Worm (Caenorhabditis elegans) whole organism, midembryonic: ENCODE measurements around the gene gldi-9.
A peak's percentile ranks its signal among the peaks of the same experiment; 100 is the strongest.

Source experiments
- T22C8.4 ChIP-seq: fragments of 200-800 bp; sonication (Bioruptor generic); IDR thresholded peaks from 2 replicates; pipeline ENCODE4 v1.3.6; 2022; ENCODE audit warnings: missing genetic modification characterization, missing compliant biosample characterization
- cog-1 ChIP-seq: sonication (generic microtip); optimal IDR thresholded peaks from 2 replicates; lab custom pipeline; 2016; ENCODE audit warnings: missing genetic modification characterization, missing compliant biosample characterization
- flt-1 ChIP-seq: fragments of 200-800 bp; sonication (Bioruptor generic); IDR thresholded peaks from 2 replicates; pipeline ENCODE4 v1.3.6; 2022; ENCODE audit warnings: missing genetic modification characterization, missing compliant biosample characterization
- klf-2 ChIP-seq: fragments of 200-800 bp; sonication (Bioruptor generic); conservative IDR thresholded peaks from 2 replicates; pipeline ENCODE4 v1.3.6; 2022; ENCODE audit warnings: missing genetic modification reagents, missing genetic modification characterization, missing compliant biosample characterization
- med-1 ChIP-seq: sonication (generic microtip); optimal IDR thresholded peaks from 2 replicates; lab custom pipeline; 2017; ENCODE audit warnings: missing genetic modification characterization, mild to moderate bottlenecking, missing compliant biosample characterization, antibody characterized with exemption, missing genetic modification reagents; ENCODE audit not compliant: insufficient read depth
- ref-1 ChIP-seq: fragments of 200-800 bp; sonication (Bioruptor generic); conservative IDR thresholded peaks from 2 replicates; pipeline ENCODE4 v1.3.6; 2022; ENCODE audit warnings: missing genetic modification reagents, missing genetic modification characterization, missing compliant biosample characterization
- tab-1 ChIP-seq: fragments of 200-800 bp; sonication (Bioruptor generic); IDR thresholded peaks from 2 replicates; pipeline ENCODE4 v1.3.6; 2022; ENCODE audit warnings: missing genetic modification characterization, missing compliant biosample characterization
- ztf-23 ChIP-seq: fragments of 200-800 bp; sonication (Bioruptor generic); IDR thresholded peaks from 2 replicates; pipeline ENCODE4 v1.3.6; 2022; ENCODE audit warnings: missing genetic modification reagents, missing genetic modification characterization, missing compliant biosample characterization
- ztf-29 ChIP-seq: fragments of 200-800 bp; sonication (Bioruptor generic); IDR thresholded peaks from 2 replicates; pipeline ENCODE4 v1.3.6; 2022; ENCODE audit warnings: missing genetic modification reagents, missing genetic modification characterization, missing compliant biosample characterization

The gldi-9 gene

ce11 chrIII:2756260-2756659 is at the start of gene gldi-9:
gldi-9 (minus strand) TSS chrIII:2756360.
- TF ChIP-seq flt-1 (GFP tag; lab: Robert Waterston, UW) (0 out of 2 replicates have a peak, but pooled peaks have one; percentile 35), ztf-29 (GFP tag; lab: Robert Waterston, UW) (no peak), klf-2 (GFP tag; lab: Robert Waterston, UW) (no peak), tab-1 (GFP tag; lab: Robert Waterston, UW) (no peak)

DNA sequence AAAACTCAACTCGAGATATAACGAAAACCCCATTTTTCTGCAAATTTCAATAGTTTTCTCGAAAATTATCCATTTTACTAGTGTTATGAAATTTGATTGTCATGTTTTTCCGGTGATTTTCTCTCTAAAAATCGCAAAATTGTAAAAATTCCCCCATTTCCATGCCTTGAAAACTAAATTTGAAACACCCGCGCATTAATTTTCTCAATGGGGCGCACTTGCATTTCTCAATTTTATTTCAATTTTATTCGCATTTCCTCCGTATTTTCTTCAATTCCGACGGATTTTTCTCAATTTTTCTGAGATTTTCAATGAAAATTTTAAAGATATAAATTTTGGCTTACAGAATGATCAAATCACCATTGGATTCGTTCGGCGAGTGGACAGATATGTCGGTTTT is 48.9 kb upstream of the gldi-9 start, which contains the start of gene Y71H2AM.3:
Gene Y71H2AM.3, plus strand, starts transcription at position 347 of the 400 bp plus-strand sequence.
- TF ChIP-seq tab-1 (GFP tag; lab: Robert Waterston, UW) (no peak), cog-1 (tag; lab: Kevin White, UChicago) (no peak), klf-2 (GFP tag; lab: Robert Waterston, UW) (no peak), ref-1 (GFP tag; lab: Robert Waterston, UW) (no peak), med-1 (GFP tag; lab: Kevin White, UChicago) (no peak), T22C8.4 (no peak), ztf-29 (GFP tag; lab: Robert Waterston, UW) (no peak), ztf-23 (no peak)

ce11 chrIII:2804461-2804860 is 48.3 kb upstream of the gldi-9 start:
- no peak for TF ChIP-seq flt-1 (GFP tag; lab: Robert Waterston, UW)

DNA sequence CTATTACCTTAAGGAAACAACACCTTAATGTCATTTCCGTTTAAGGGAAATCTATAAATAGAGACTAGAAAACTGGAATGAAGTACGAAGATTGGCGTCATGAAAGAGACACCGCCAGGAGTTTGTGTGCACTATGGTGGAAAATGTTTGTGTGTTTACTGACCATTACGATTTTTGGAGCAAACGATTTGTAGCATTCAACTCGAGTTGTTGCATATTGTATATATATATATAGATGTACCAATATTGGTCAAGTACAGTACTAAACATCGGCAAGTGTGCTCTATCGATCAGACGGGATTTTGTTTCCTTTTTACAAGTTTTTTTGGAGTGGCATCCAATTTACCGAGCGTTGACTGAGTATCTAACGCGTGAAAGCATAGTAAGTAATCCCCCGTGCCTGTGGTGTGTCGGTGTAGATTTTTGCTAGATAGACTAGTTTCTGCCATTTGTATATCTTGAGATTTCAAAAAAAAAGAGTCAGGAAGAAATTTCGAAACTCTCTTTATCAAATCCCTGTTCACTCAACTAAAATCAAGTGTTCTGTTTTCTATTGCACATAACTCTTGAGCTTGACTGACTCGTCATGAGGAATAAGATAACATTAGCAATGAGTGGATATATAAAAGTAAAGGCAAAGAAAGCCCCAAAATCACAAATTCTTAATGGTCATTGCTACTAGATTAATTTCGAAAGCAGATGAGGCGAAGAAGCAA is 45.8 kb upstream of the gldi-9 start, which contains the start of the genes twk-45 and Y71H2AM.25:
Gene twk-45, minus strand, starts transcription at position 101 of the 716 bp plus-strand sequence.
Gene Y71H2AM.25, plus strand, starts transcription at position 666 of the 716 bp plus-strand sequence.
- TF ChIP-seq tab-1 (GFP tag; lab: Robert Waterston, UW) (no peak), klf-2 (GFP tag; lab: Robert Waterston, UW) (no peak)

ce11 chrIII:2800743-2801142 is 44.6 kb upstream of the gldi-9 start:
- no peak for TF ChIP-seq flt-1 (GFP tag; lab: Robert Waterston, UW)
- 0 out of 2 replicates have a peak, but pooled peaks have one; percentile 33 for TF ChIP-seq tab-1 (GFP tag; lab: Robert Waterston, UW)
- TF ChIP-seq T22C8.4 = no peak
- no peak for TF ChIP-seq ref-1 (GFP tag; lab: Robert Waterston, UW)

ce11 chrIII:2795442-2796023 is 39.4 kb upstream of the gldi-9 start:
- TF ChIP-seq ref-1 (GFP tag; lab: Robert Waterston, UW) (no peak), cog-1 (tag; lab: Kevin White, UChicago) (no peak), ztf-29 (GFP tag; lab: Robert Waterston, UW) (0 out of 2 replicates have a peak, but pooled peaks have one; percentile 42), T22C8.4 (no peak), ztf-23 (no peak), flt-1 (GFP tag; lab: Robert Waterston, UW) (0 out of 2 replicates have a peak, but pooled peaks have one; percentile 5), tab-1 (GFP tag; lab: Robert Waterston, UW) (no peak), klf-2 (GFP tag; lab: Robert Waterston, UW) (no peak), med-1 (GFP tag; lab: Kevin White, UChicago) (no peak)

DNA sequence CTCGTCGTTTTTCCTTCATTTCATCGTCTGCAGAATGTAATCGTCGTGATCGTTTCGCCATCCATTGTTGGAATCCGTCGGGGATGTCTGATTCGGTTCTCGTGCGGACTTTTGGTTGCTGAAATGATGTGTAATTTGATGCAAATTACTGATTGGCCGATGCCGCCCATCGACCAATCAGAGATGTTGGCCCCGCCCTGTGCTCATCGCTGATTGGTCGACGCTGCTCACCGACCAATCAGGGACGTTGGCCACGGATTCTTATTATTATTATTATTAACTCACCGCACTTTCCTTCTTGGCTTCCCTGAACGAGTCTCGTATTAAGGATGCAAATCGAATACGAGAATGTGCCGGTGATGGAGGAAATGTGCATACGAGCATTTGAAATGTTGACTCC is 37.9 kb upstream of the gldi-9 start:
- no peak for TF ChIP-seq cog-1 (tag; lab: Kevin White, UChicago)
- TF ChIP-seq tab-1 (GFP tag; lab: Robert Waterston, UW) = no peak
- TF ChIP-seq ztf-29 (GFP tag; lab: Robert Waterston, UW) = no peak
- no peak for TF ChIP-seq ref-1 (GFP tag; lab: Robert Waterston, UW)

DNA sequence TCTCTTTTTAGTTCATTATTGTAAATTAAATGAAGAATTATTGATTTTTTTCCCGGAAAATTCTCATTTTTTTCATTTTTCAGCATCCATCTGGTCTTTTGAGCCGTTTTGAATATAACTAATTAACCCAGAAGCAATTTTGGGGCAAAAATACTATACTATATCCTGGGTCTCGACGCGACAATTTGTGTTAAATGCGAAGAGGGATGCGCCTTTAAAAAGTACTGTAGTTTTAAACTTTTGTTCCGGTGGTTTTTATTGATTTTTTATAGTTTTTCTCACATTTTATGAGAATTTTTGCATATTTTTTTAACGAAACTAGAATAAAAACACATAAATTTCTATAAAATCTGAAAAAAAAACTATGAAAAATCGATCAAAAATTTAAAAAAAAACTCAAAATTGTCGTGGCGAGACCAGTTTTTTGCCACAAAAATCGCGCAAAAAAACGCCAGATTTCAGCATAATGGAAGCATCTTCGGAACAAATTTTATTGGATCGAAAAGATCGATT is 31.9 kb upstream of the gldi-9 start, which contains the start of gene tbcc-1:
Gene tbcc-1, plus strand, starts transcription at position 463 of the 513 bp plus-strand sequence.
- TF ChIP-seq flt-1 (GFP tag; lab: Robert Waterston, UW) (no peak), ztf-29 (GFP tag; lab: Robert Waterston, UW) (no peak), T22C8.4 (0 out of 2 replicates have a peak, but pooled peaks have one; percentile 8), med-1 (GFP tag; lab: Kevin White, UChicago) (no peak), klf-2 (GFP tag; lab: Robert Waterston, UW) (no peak), cog-1 (tag; lab: Kevin White, UChicago) (no peak), ztf-23 (no peak), tab-1 (GFP tag; lab: Robert Waterston, UW) (no peak)

ce11 chrIII:2786740-2787139 is 30.6 kb upstream of the gldi-9 start, which contains the start of gene nduc-2:
nduc-2 (plus strand) TSS chrIII:2786852.
- TF ChIP-seq ztf-23 = no peak
- no peak for TF ChIP-seq T22C8.4
- TF ChIP-seq ref-1 (GFP tag; lab: Robert Waterston, UW) = no peak
- no peak for TF ChIP-seq flt-1 (GFP tag; lab: Robert Waterston, UW)
- no peak for TF ChIP-seq med-1 (GFP tag; lab: Kevin White, UChicago)
- TF ChIP-seq ztf-29 (GFP tag; lab: Robert Waterston, UW) = no peak
- TF ChIP-seq tab-1 (GFP tag; lab: Robert Waterston, UW) = no peak
- TF ChIP-seq klf-2 (GFP tag; lab: Robert Waterston, UW) = no peak
- no peak for TF ChIP-seq cog-1 (tag; lab: Kevin White, UChicago)

DNA sequence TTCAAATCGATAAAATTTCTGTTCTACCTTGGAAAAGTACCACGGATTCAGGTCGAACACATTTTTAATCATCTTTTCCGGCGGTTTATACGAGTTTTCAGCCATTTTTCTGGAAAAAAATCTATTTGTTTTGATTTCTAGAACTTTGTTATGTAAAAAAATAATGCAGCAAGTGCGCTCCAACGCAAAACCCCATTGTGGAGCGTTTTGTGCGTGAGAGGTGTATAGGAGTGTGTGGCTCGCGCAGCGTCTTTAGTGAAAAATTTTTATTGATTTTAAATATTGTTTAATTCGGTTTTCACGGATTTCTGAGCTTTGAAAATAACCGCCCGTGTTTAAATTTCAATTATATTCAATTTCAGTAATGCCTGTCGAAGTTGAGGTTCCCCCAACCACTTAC is 29.7 kb upstream of the gldi-9 start, which contains the start of gene Y71H2AM.20:
Gene Y71H2AM.20, minus strand, starts transcription at position 109 of the 400 bp plus-strand sequence.
- TF ChIP-seq T22C8.4 (peak; percentile 79), klf-2 (GFP tag; lab: Robert Waterston, UW) (0 out of 2 replicates have a peak, but pooled peaks have one; percentile 4), med-1 (GFP tag; lab: Kevin White, UChicago) (peak; percentile 27), cog-1 (tag; lab: Kevin White, UChicago) (peak; percentile 76), flt-1 (GFP tag; lab: Robert Waterston, UW) (peak; percentile 89), tab-1 (GFP tag; lab: Robert Waterston, UW) (0 out of 2 replicates have a peak, but pooled peaks have one; percentile 74), ztf-29 (GFP tag; lab: Robert Waterston, UW) (peak; percentile 19; the same call in 1 of the 2 replicates), ref-1 (GFP tag; lab: Robert Waterston, UW) (no peak), ztf-23 (peak; percentile 79)
